Fruit fly (Drosophila melanogaster) whole organism: ENCODE measurements around the gene CG18130.

ENCODE experiments used
- CG8478 ChIP-seq: fragments of >200 bp; optimal IDR thresholded peaks from 2 replicates; lab custom pipeline; 2018; ENCODE audit warnings: inconsistent platforms
- pan ChIP-seq: fragments of >200 bp; optimal IDR thresholded peaks from 2 replicates; lab custom pipeline; 2017

DNA sequence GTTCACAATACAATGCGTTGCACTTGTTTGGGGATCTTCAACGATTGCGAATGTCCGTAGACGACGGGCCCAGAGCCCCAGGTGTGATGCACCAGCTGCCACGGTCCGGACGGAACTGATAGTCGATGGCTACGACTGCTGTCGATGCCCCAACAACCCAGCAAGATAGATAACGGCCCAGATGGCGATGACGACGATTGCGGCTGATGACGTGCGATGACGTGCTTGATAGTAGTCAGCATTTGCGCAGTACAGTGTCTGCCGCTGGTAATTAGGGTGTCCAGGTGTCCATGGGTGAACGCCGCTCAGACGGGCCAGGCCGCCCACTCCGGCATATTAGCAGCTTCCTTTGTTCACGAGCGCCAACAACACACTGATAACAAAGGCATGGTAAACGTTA, 7.6 kb downstream of the CG18130 start, which contains the start of gene cac:
- TF ChIP-seq CG8478 (lab: Kevin White, UChicago) (no peak), pan (no peak)
